1 fruit fly cellular context compared by ENCODE assay signal in genomic region chr3L:1464465-1464864, dm6.
A peak's percentile ranks its signal among the peaks of the same experiment; 100 is the strongest.
TF ChIP-seq lines count a peak whose summit lies in the region.

No protein-coding gene starts in this region.

TF ChIP-seq in whole organism, embryonic, 481 proteins besides CTCF, POLR2A, EP300 and RAD21 (continued from another document and continues in another):
- TF ChIP-seq CG7556 (GFP tag; optimal IDR thresholded peaks at IDR 0.05; lab: Kevin White, UChicago) (no peak), bowl (GFP tag; IDR thresholded peaks at IDR 0.05; lab: Robert Waterston, UW) (no peak), CG10209 (GFP tag; optimal IDR thresholded peaks at IDR 0.05; lab: Kevin White, UChicago) (peak; percentile 3), run (tag; optimal IDR thresholded peaks at IDR 0.05; lab: Kevin White, UChicago) (no peak), sisA (GFP tag; IDR thresholded peaks at IDR 0.05; lab: Robert Waterston, UW) (peak; percentile 20; the same call in 1 of the 2 replicates), pan (optimal IDR thresholded peaks at IDR 0.05; lab: Kevin White, UChicago) (no peak), pan (GFP tag; optimal IDR thresholded peaks at IDR 0.05 in 1 of 2, IDR thresholded peaks at IDR 0.05 in 1 of 2) (no peak), croc (GFP tag; conservative IDR thresholded peaks at IDR 0.05; lab: Robert Waterston, UW) (no peak), Xbp1 (GFP tag; optimal IDR thresholded peaks at IDR 0.05; lab: Kevin White, UChicago) (peak; percentile 52), sug (tag; optimal IDR thresholded peaks at IDR 0.05; lab: Kevin White, UChicago) (no peak), CG17802 (tag; optimal IDR thresholded peaks at IDR 0.05; lab: Kevin White, UChicago) (no peak), gce (GFP tag; IDR thresholded peaks at IDR 0.05; lab: Robert Waterston, UW) (0 out of 3 replicates have a peak, but pooled peaks have one; percentile 8), jing (GFP tag; optimal IDR thresholded peaks at IDR 0.05; lab: Kevin White, UChicago) (peak; percentile 32), Drgx (GFP tag; IDR thresholded peaks at IDR 0.05; lab: Robert Waterston, UW) (peak; percentile 57; the same call in 1 of the 2 replicates), bcd (GFP tag; optimal IDR thresholded peaks at IDR 0.05; lab: Kevin White, UChicago) (no peak), CG2875 (GFP tag; optimal IDR thresholded peaks at IDR 0.05; lab: Kevin White, UChicago) (no peak), cg (GFP tag; optimal IDR thresholded peaks at IDR 0.05; lab: Kevin White, UChicago) (no peak), lola (GFP tag; optimal IDR thresholded peaks at IDR 0.05; lab: Kevin White, UChicago) (peak in 1 of 3 experiments; percentile 43), Dfd (GFP tag; optimal IDR thresholded peaks at IDR 0.05; lab: Kevin White, UChicago) (no peak), CG30431 (GFP tag; optimal IDR thresholded peaks at IDR 0.05; lab: Kevin White, UChicago) (peak; percentile 37), CG12219 (GFP tag; optimal IDR thresholded peaks at IDR 0.05; lab: Kevin White, UChicago) (no peak), dan (GFP tag; IDR thresholded peaks at IDR 0.05; lab: Robert Waterston, UW) (no peak), CG7357 (GFP tag; IDR thresholded peaks at IDR 0.05; lab: Robert Waterston, UW) (no peak), CG17829 (tag; optimal IDR thresholded peaks at IDR 0.05; lab: Kevin White, UChicago) (no peak), CG2678 (tag; optimal IDR thresholded peaks at IDR 0.05; lab: Kevin White, UChicago) (peak; percentile 3), ash1 (GFP tag; optimal IDR thresholded peaks at IDR 0.05; lab: Kevin White, UChicago) (no peak), unc-4 (GFP tag; IDR thresholded peaks at IDR 0.05; lab: Robert Waterston, UW; ENCODE audit: partially characterized antibody) (no peak), tin (GFP tag; optimal IDR thresholded peaks at IDR 0.05; lab: Kevin White, UChicago) (no peak), CG12071 (GFP tag; optimal IDR thresholded peaks at IDR 0.05; lab: Kevin White, UChicago) (no peak), org-1 (GFP tag; optimal IDR thresholded peaks at IDR 0.05; lab: Kevin White, UChicago) (no peak), CG10267 (tag; optimal IDR thresholded peaks at IDR 0.05; lab: Kevin White, UChicago) (peak; percentile 18), CG32772 (GFP tag; IDR thresholded peaks at IDR 0.05; lab: Robert Waterston, UW) (peak; percentile 59), fd102C (GFP tag; optimal IDR thresholded peaks at IDR 0.05; lab: Kevin White, UChicago) (no peak), tx (GFP tag; optimal IDR thresholded peaks at IDR 0.05; lab: Kevin White, UChicago) (no peak), CG4820 (GFP tag; optimal IDR thresholded peaks at IDR 0.05; lab: Kevin White, UChicago) (peak; percentile 31), Hr51 (GFP tag; optimal IDR thresholded peaks at IDR 0.05; lab: Kevin White, UChicago) (peak; percentile 6 to 51), CG4360 (GFP tag; IDR thresholded peaks at IDR 0.05; lab: Robert Waterston, UW) (0 out of 2 replicates have a peak, but pooled peaks have one; percentile 29), Blimp-1 (GFP tag; optimal IDR thresholded peaks at IDR 0.05; lab: Kevin White, UChicago) (peak; percentile 38), CG13287 (GFP tag; IDR thresholded peaks at IDR 0.05; lab: Robert Waterston, UW; ENCODE audit: partially characterized antibody) (no peak), CG17186 (GFP tag; optimal IDR thresholded peaks at IDR 0.05; lab: Kevin White, UChicago) (no peak), bigmax (GFP tag; optimal IDR thresholded peaks at IDR 0.05; lab: Kevin White, UChicago) (no peak), Hmr (GFP tag; optimal IDR thresholded peaks at IDR 0.05; lab: Kevin White, UChicago) (no peak), CG18262 (tag; optimal IDR thresholded peaks at IDR 0.05; lab: Kevin White, UChicago) (peak; percentile 38), crol (GFP tag; IDR thresholded peaks at IDR 0.05; lab: Robert Waterston, UW) (peak; percentile 16; the same call in 1 of the 2 replicates), az2 (GFP tag; optimal IDR thresholded peaks at IDR 0.05; lab: Kevin White, UChicago) (peak; percentile 30), CG12104 (GFP tag; optimal IDR thresholded peaks at IDR 0.05; lab: Kevin White, UChicago) (no peak), CG2889 (GFP tag; IDR thresholded peaks at IDR 0.05; lab: Robert Waterston, UW) (0 out of 3 replicates have a peak, but pooled peaks have one; percentile 34), nom (GFP tag; optimal IDR thresholded peaks at IDR 0.05; lab: Kevin White, UChicago) (no peak), grn (GFP tag; optimal IDR thresholded peaks at IDR 0.05; lab: Kevin White, UChicago) (no peak), Eip74EF (GFP tag; optimal IDR thresholded peaks at IDR 0.05; lab: Kevin White, UChicago) (no peak), ewg (GFP tag; optimal IDR thresholded peaks at IDR 0.05; lab: Kevin White, UChicago) (peak; percentile 39), CG43689 (GFP tag; IDR thresholded peaks at IDR 0.05; lab: Robert Waterston, UW) (no peak), ATbp (GFP tag; optimal IDR thresholded peaks at IDR 0.05; lab: Kevin White, UChicago) (peak; percentile 43), CkIIα-i1 (GFP tag; IDR thresholded peaks at IDR 0.05; lab: Robert Waterston, UW) (peak; percentile 29; the same call in 1 of the 2 replicates), Jarid2 (GFP tag; optimal IDR thresholded peaks at IDR 0.05; lab: Kevin White, UChicago) (no peak), Atf6 (GFP tag; IDR thresholded peaks at IDR 0.05; lab: Robert Waterston, UW) (no peak), CG30020 (tag; optimal IDR thresholded peaks at IDR 0.05; lab: Kevin White, UChicago) (no peak), sqz (GFP tag; optimal IDR thresholded peaks at IDR 0.05; lab: Kevin White, UChicago) (peak; percentile 35), CG16813 (GFP tag; IDR thresholded peaks at IDR 0.05; lab: Robert Waterston, UW; ENCODE audit: partially characterized antibody) (no peak), Fer2 (tag; optimal IDR thresholded peaks at IDR 0.05; lab: Kevin White, UChicago) (no peak), en (GFP tag; optimal IDR thresholded peaks at IDR 0.05; lab: Kevin White, UChicago) (no peak), CG12942 (GFP tag; optimal IDR thresholded peaks at IDR 0.05; lab: Kevin White, UChicago) (no peak), NfI (GFP tag; optimal IDR thresholded peaks at IDR 0.05; lab: Kevin White, UChicago) (peak; percentile 15), MESR4 (GFP tag; optimal IDR thresholded peaks at IDR 0.05; lab: Kevin White, UChicago) (no peak), bsh (GFP tag; optimal IDR thresholded peaks at IDR 0.05; lab: Kevin White, UChicago) (peak in 1 of 2 experiments; percentile 50), CG14014 (GFP tag; IDR thresholded peaks at IDR 0.05; lab: Robert Waterston, UW) (no peak), ara (GFP tag; IDR thresholded peaks at IDR 0.05; lab: Robert Waterston, UW) (0 out of 2 replicates have a peak, but pooled peaks have one; percentile 19), Hsf (GFP tag; optimal IDR thresholded peaks at IDR 0.05; lab: Kevin White, UChicago) (peak; percentile 25), tna (GFP tag; IDR thresholded peaks at IDR 0.05; lab: Robert Waterston, UW; ENCODE audit: partially characterized antibody) (no peak), CG5245 (GFP tag; optimal IDR thresholded peaks at IDR 0.05; lab: Kevin White, UChicago) (no peak), fu2 (GFP tag; optimal IDR thresholded peaks at IDR 0.05; lab: Kevin White, UChicago) (no peak), tgo (GFP tag; IDR thresholded peaks at IDR 0.05; lab: Robert Waterston, UW) (no peak), seq (GFP tag; IDR thresholded peaks at IDR 0.05; lab: Robert Waterston, UW) (no peak), crc (GFP tag; optimal IDR thresholded peaks at IDR 0.05; lab: Kevin White, UChicago) (no peak), CG2199 (GFP tag; IDR thresholded peaks at IDR 0.05; lab: Robert Waterston, UW) (no peak), CHES-1-like (GFP tag; optimal IDR thresholded peaks at IDR 0.05; lab: Kevin White, UChicago) (no peak), CG2712 (tag; optimal IDR thresholded peaks at IDR 0.05; lab: Kevin White, UChicago) (peak; percentile 49), CG14710 (tag; optimal IDR thresholded peaks at IDR 0.05; lab: Kevin White, UChicago) (no peak), CG6689 (GFP tag; IDR thresholded peaks at IDR 0.05; lab: Robert Waterston, UW) (peak; percentile 52), inv (GFP tag; IDR thresholded peaks at IDR 0.05; lab: Robert Waterston, UW; ENCODE audit: partially characterized antibody) (no peak), dati (GFP tag; IDR thresholded peaks at IDR 0.05; lab: Robert Waterston, UW) (no peak), CG13775 (GFP tag; optimal IDR thresholded peaks at IDR 0.05; lab: Kevin White, UChicago) (peak; percentile 26), CG12744 (GFP tag; optimal IDR thresholded peaks at IDR 0.05; lab: Kevin White, UChicago) (no peak), CG8944 (GFP tag; optimal IDR thresholded peaks at IDR 0.05; lab: Kevin White, UChicago) (peak; percentile 16), CG8388 (GFP tag; optimal IDR thresholded peaks at IDR 0.05; lab: Kevin White, UChicago) (peak; percentile 15), hbn (GFP tag; IDR thresholded peaks at IDR 0.05; lab: Robert Waterston, UW; ENCODE audit: partially characterized antibody) (no peak), Scr (GFP tag; IDR thresholded peaks at IDR 0.05; lab: Robert Waterston, UW; ENCODE audit: partially characterized antibody) (no peak), Doc2 (GFP tag; IDR thresholded peaks at IDR 0.05; lab: Robert Waterston, UW) (no peak), trh (GFP tag; optimal IDR thresholded peaks at IDR 0.05; lab: Kevin White, UChicago) (no peak), Meics (GFP tag; optimal IDR thresholded peaks at IDR 0.05; lab: Kevin White, UChicago) (no peak), Med (GFP tag; lab: Kevin White, UChicago) (no peak), Ptx1 (GFP tag; IDR thresholded peaks at IDR 0.05; lab: Robert Waterston, UW) (peak; percentile 48), MTF-1 (GFP tag; optimal IDR thresholded peaks at IDR 0.05; lab: Kevin White, UChicago; ENCODE audit: borderline replicate concordance) (no peak), mam (GFP tag; optimal IDR thresholded peaks at IDR 0.05; lab: Kevin White, UChicago) (no peak), slp2 (GFP tag; optimal IDR thresholded peaks at IDR 0.05; lab: Kevin White, UChicago) (no peak), phol (tag; optimal IDR thresholded peaks at IDR 0.05; lab: Kevin White, UChicago) (peak; percentile 38), CG11456 (GFP tag; IDR thresholded peaks at IDR 0.05; lab: Robert Waterston, UW) (no peak), Ets65A (GFP tag; lab: Kevin White, UChicago) (peak; percentile 25), CG9727 (GFP tag; optimal IDR thresholded peaks at IDR 0.05; lab: Kevin White, UChicago) (peak; percentile 40), NC2α (GFP tag; optimal IDR thresholded peaks at IDR 0.05; lab: Kevin White, UChicago) (no peak), CG34376 (GFP tag; optimal IDR thresholded peaks at IDR 0.05; lab: Kevin White, UChicago) (no peak), CG3407 (GFP tag; optimal IDR thresholded peaks at IDR 0.05; lab: Kevin White, UChicago) (no peak), Abd-B (GFP tag; optimal IDR thresholded peaks at IDR 0.05; lab: Kevin White, UChicago) (peak; percentile 36), pzg (GFP tag; optimal IDR thresholded peaks at IDR 0.05; lab: Kevin White, UChicago) (no peak), CoRest (tag; optimal IDR thresholded peaks at IDR 0.05; lab: Kevin White, UChicago) (peak; percentile 19), CG8924 (tag; optimal IDR thresholded peaks at IDR 0.05; lab: Kevin White, UChicago) (no peak), zfh1 (GFP tag; IDR thresholded peaks at IDR 0.05; lab: Robert Waterston, UW) (peak; percentile 49; the same call in 1 of the 3 replicates), CG13424 (tag; optimal IDR thresholded peaks at IDR 0.05; lab: Kevin White, UChicago) (peak; percentile 34), chm (GFP tag; IDR thresholded peaks at IDR 0.05; lab: Robert Waterston, UW) (peak; percentile 40; the same call in 1 of the 2 replicates), NC2β (GFP tag; optimal IDR thresholded peaks at IDR 0.05; lab: Kevin White, UChicago) (no peak), CG17912 (GFP tag; optimal IDR thresholded peaks at IDR 0.05; lab: Kevin White, UChicago) (no peak), zen (tag; optimal IDR thresholded peaks at IDR 0.05; lab: Kevin White, UChicago) (no peak), CG9437 (GFP tag; optimal IDR thresholded peaks at IDR 0.05; lab: Kevin White, UChicago) (peak; percentile 9), lov (optimal IDR thresholded peaks at IDR 0.05; lab: Kevin White, UChicago) (no peak), lov (GFP tag; IDR thresholded peaks at IDR 0.05; lab: Robert Waterston, UW) (no peak), CG7372 (GFP tag; IDR thresholded peaks at IDR 0.05; lab: Robert Waterston, UW) (peak; percentile 32; the same call in 1 of the 2 replicates), CG11398 (GFP tag; optimal IDR thresholded peaks at IDR 0.05; lab: Kevin White, UChicago) (no peak), exex (tag; optimal IDR thresholded peaks at IDR 0.05; lab: Kevin White, UChicago) (no peak), chif (GFP tag; optimal IDR thresholded peaks at IDR 0.05; lab: Kevin White, UChicago) (peak; percentile 11 to 19), CG9932 (GFP tag; IDR thresholded peaks at IDR 0.05; lab: Robert Waterston, UW) (no peak), Stat92E (GFP tag; optimal IDR thresholded peaks at IDR 0.05; lab: Kevin White, UChicago) (no peak), CG10959 (GFP tag; IDR thresholded peaks at IDR 0.05; lab: Robert Waterston, UW) (peak; percentile 39; the same call in 1 of the 2 replicates), dpn (GFP tag; optimal IDR thresholded peaks at IDR 0.05; lab: Kevin White, UChicago) (peak in 1 of 2 experiments; percentile 25), CG11560 (tag; IDR thresholded peaks at IDR 0.05; lab: Robert Waterston, UW) (no peak), CG11093 (GFP tag; IDR thresholded peaks at IDR 0.05; lab: Robert Waterston, UW) (no peak), Usf (GFP tag; optimal IDR thresholded peaks at IDR 0.05; lab: Kevin White, UChicago) (no peak), CG3995 (GFP tag; optimal IDR thresholded peaks at IDR 0.05; lab: Kevin White, UChicago) (no peak), stwl (tag; optimal IDR thresholded peaks at IDR 0.05; lab: Kevin White, UChicago) (no peak), cato (GFP tag; optimal IDR thresholded peaks at IDR 0.05; lab: Kevin White, UChicago; ENCODE audit: borderline replicate concordance) (no peak), CG12659 (GFP tag; optimal IDR thresholded peaks at IDR 0.05; lab: Kevin White, UChicago) (no peak), CG30403 (GFP tag; optimal IDR thresholded peaks at IDR 0.05; lab: Kevin White, UChicago) (peak; percentile 25), Ssrp (tag; optimal IDR thresholded peaks at IDR 0.05; lab: Kevin White, UChicago) (peak; percentile 62), CG9609 (GFP tag; optimal IDR thresholded peaks at IDR 0.05; lab: Kevin White, UChicago) (no peak), abd-A (tag; optimal IDR thresholded peaks at IDR 0.05; lab: Kevin White, UChicago) (no peak)
